Worm (Caenorhabditis elegans) whole organism, L1 larva: ENCODE data around the gene mca-1.
A peak's percentile ranks its signal among the peaks of the same experiment; 100 is the strongest.

Experiments
- C04F5.9 ChIP-seq: sonication (generic microtip); optimal IDR thresholded peaks from 2 replicates; lab custom pipeline; 2016; ENCODE audit warnings: missing genetic modification characterization, missing compliant biosample characterization
- C34B4.2 ChIP-seq: sonication (generic microtip); optimal IDR thresholded peaks from 2 replicates; lab custom pipeline; 2017; ENCODE audit warnings: mild to moderate bottlenecking, missing genetic modification characterization, missing compliant biosample characterization
- aha-1 ChIP-seq: fragments of 150-350 bp; optimal IDR thresholded peaks from 2 replicates; lab custom pipeline; 2014; ENCODE audit warnings: missing biosample characterization, missing genetic modification characterization
- ama-1 ChIP-seq: fragments of 150-350 bp; optimal IDR thresholded peaks from 2 replicates; lab custom pipeline; 2014
- blmp-1 ChIP-seq: fragments of 150-350 bp; optimal IDR thresholded peaks from 2 replicates; lab custom pipeline; 2014; ENCODE audit warnings: missing biosample characterization, missing genetic modification characterization
- ceh-63 ChIP-seq: fragments of 200-800 bp; sonication (Bioruptor generic); optimal IDR thresholded peaks from 2 replicates; lab custom pipeline; 2018; ENCODE audit warnings: mild to moderate bottlenecking, missing genetic modification characterization, missing compliant biosample characterization
- ceh-82 ChIP-seq, 3 experiments: fragments of 150-350 bp in 1 of 3; sonication (generic microtip) in 2 of 3; optimal IDR thresholded peaks; 2 replicates each; lab custom pipeline; 2014 to 2017; ENCODE audit warnings: missing biosample characterization in 3 of 3, missing genetic modification characterization in 3 of 3
- ces-1 ChIP-seq: fragments of 150-350 bp; optimal IDR thresholded peaks from 2 replicates; lab custom pipeline; 2014; ENCODE audit warnings: missing biosample characterization, missing genetic modification reagents, missing genetic modification characterization
- dsc-1 ChIP-seq: sonication (generic microtip); optimal IDR thresholded peaks from 2 replicates; lab custom pipeline; 2016; ENCODE audit warnings: mild to moderate bottlenecking, missing genetic modification characterization, missing compliant biosample characterization
- egl-13 ChIP-seq: sonication (generic microtip); optimal IDR thresholded peaks from 2 replicates; lab custom pipeline; 2016; ENCODE audit warnings: missing genotype, missing genetic modification reagents, missing genetic modification characterization, missing compliant biosample characterization
- elt-2 ChIP-seq: sonication (generic microtip); optimal IDR thresholded peaks from 2 replicates; lab custom pipeline; 2016; ENCODE audit warnings: missing genetic modification characterization, mild to moderate bottlenecking, inconsistent platforms, missing compliant biosample characterization, missing genetic modification reagents
- elt-3 ChIP-seq, 6 experiments: fragments of 150-350 bp in 1 of 6; sonication (generic microtip); optimal IDR thresholded peaks; 2 replicates each; lab custom pipeline; 2017 to 2018; ENCODE audit warnings: missing biosample characterization in 6 of 6, missing genetic modification characterization in 6 of 6, inconsistent platforms in 1 of 6
- fkh-10 ChIP-seq: sonication (generic microtip); optimal IDR thresholded peaks from 2 replicates; lab custom pipeline; 2017; ENCODE audit warnings: missing biosample characterization, missing genetic modification reagents, missing genetic modification characterization
- fkh-4 ChIP-seq: sonication (generic microtip); optimal IDR thresholded peaks from 2 replicates; lab custom pipeline; 2016; ENCODE audit warnings: missing compliant biosample characterization, missing genetic modification characterization, borderline replicate concordance
- fkh-8 ChIP-seq: sonication (generic microtip); optimal IDR thresholded peaks from 2 replicates; lab custom pipeline; 2016; ENCODE audit warnings: mild to moderate bottlenecking, missing genetic modification characterization, missing compliant biosample characterization
- grh-1 ChIP-seq: fragments of 200-800 bp; sonication (Bioruptor generic); IDR thresholded peaks from 2 replicates; pipeline ENCODE4 v1.3.6; 2022; ENCODE audit warnings: missing genetic modification reagents, missing genetic modification characterization, missing compliant biosample characterization
- hlh-4 ChIP-seq: sonication (generic microtip); optimal IDR thresholded peaks from 2 replicates; lab custom pipeline; 2016; ENCODE audit warnings: mild to moderate bottlenecking, missing genetic modification characterization, missing compliant biosample characterization
- irx-1 ChIP-seq: sonication (generic microtip); optimal IDR thresholded peaks from 2 replicates; lab custom pipeline; 2016; ENCODE audit warnings: missing genetic modification characterization, missing compliant biosample characterization
- isw-1 ChIP-seq: fragments of 200-800 bp; sonication (Bioruptor generic); IDR thresholded peaks from 2 replicates; pipeline ENCODE4 v1.3.6; 2022; ENCODE audit warnings: missing genetic modification characterization, missing compliant biosample characterization
- lin-14 ChIP-seq: fragments of 200-800 bp; sonication (Bioruptor generic); optimal IDR thresholded peaks from 2 replicates; lab custom pipeline; 2018; ENCODE audit warnings: mild to moderate bottlenecking, missing genetic modification characterization, moderate library complexity, missing compliant biosample characterization
- lin-39 ChIP-seq: fragments of 150-350 bp; optimal IDR thresholded peaks from 2 replicates; lab custom pipeline; 2014; ENCODE audit warnings: missing biosample characterization, missing genetic modification reagents, missing genetic modification characterization
- lsy-2 ChIP-seq, 2 experiments: fragments of 150-350 bp; optimal IDR thresholded peaks; 2 replicates each; lab custom pipeline; 2014; ENCODE audit warnings: missing biosample characterization in 2 of 2, missing genetic modification characterization in 2 of 2
- mab-9 ChIP-seq: fragments of 200-800 bp; sonication (Bioruptor generic); IDR thresholded peaks from 2 replicates; pipeline ENCODE4 v1.3.6; 2022; ENCODE audit warnings: missing genetic modification reagents, missing genetic modification characterization, missing compliant biosample characterization
- mdl-1 ChIP-seq, 2 experiments: fragments of 150-350 bp; optimal IDR thresholded peaks; 2 replicates each; lab custom pipeline; 2014 to 2017; ENCODE audit warnings: missing biosample characterization in 2 of 2, missing genetic modification characterization in 2 of 2, inconsistent platforms in 1 of 2
- mep-1 ChIP-seq: fragments of 150-350 bp; optimal IDR thresholded peaks from 2 replicates; lab custom pipeline; 2014; ENCODE audit warnings: missing biosample characterization, missing genetic modification characterization
- nhr-11 ChIP-seq: fragments of 150-350 bp; optimal IDR thresholded peaks from 2 replicates; lab custom pipeline; 2014; ENCODE audit warnings: missing biosample characterization, missing genetic modification characterization
- nhr-19 ChIP-seq: fragments of 200-800 bp; sonication (Bioruptor generic); conservative IDR thresholded peaks from 2 replicates; pipeline ENCODE4 v1.3.6; 2022; ENCODE audit warnings: missing genetic modification characterization, missing compliant biosample characterization
- nhr-20 ChIP-seq: sonication (generic microtip); optimal IDR thresholded peaks from 2 replicates; lab custom pipeline; 2016; ENCODE audit warnings: mild to moderate bottlenecking, missing genetic modification characterization, missing compliant biosample characterization
- nhr-47 ChIP-seq: sonication (generic microtip); optimal IDR thresholded peaks from 2 replicates; lab custom pipeline; 2016; ENCODE audit warnings: mild to moderate bottlenecking, missing genetic modification characterization, moderate library complexity, missing compliant biosample characterization
- nhr-71 ChIP-seq: sonication (generic microtip); optimal IDR thresholded peaks from 2 replicates; lab custom pipeline; 2016; ENCODE audit warnings: mild to moderate bottlenecking, missing genetic modification characterization, moderate library complexity, missing compliant biosample characterization
- nhr-76 ChIP-seq: sonication (generic microtip); optimal IDR thresholded peaks from 2 replicates; lab custom pipeline; 2017; ENCODE audit warnings: missing biosample characterization, missing genetic modification characterization
- nhr-85 ChIP-seq: sonication (generic microtip); peaks from one replicate; lab custom pipeline; 2016; ENCODE audit warnings: missing genetic modification characterization, inconsistent platforms, missing compliant biosample characterization
- pax-3 ChIP-seq: fragments of 200-800 bp; sonication (Bioruptor generic); optimal IDR thresholded peaks from 2 replicates; lab custom pipeline; 2018; ENCODE audit warnings: mild to moderate bottlenecking, missing genetic modification characterization, moderate library complexity, missing compliant biosample characterization
- skn-1 ChIP-seq: fragments of 150-350 bp; optimal IDR thresholded peaks from 2 replicates; lab custom pipeline; 2014; ENCODE audit warnings: missing biosample characterization, missing genetic modification characterization
- snpc-4 ChIP-seq: fragments of 150-350 bp; optimal IDR thresholded peaks from 2 replicates; lab custom pipeline; 2014; ENCODE audit warnings: missing biosample characterization, missing genetic modification characterization
- snu-23 ChIP-seq: sonication (generic microtip); optimal IDR thresholded peaks from 2 replicates; lab custom pipeline; 2016; ENCODE audit warnings: missing genetic modification characterization, missing compliant biosample characterization
- sox-4 ChIP-seq: sonication (generic microtip); optimal IDR thresholded peaks from 2 replicates; lab custom pipeline; 2016; ENCODE audit warnings: missing genetic modification characterization, missing compliant biosample characterization
- sptf-1 ChIP-seq: fragments of 150-350 bp; optimal IDR thresholded peaks from 2 replicates; lab custom pipeline; 2014; ENCODE audit warnings: missing biosample characterization, missing genetic modification characterization
- sup-37 ChIP-seq: fragments of 200-800 bp; sonication (Bioruptor generic); optimal IDR thresholded peaks from 2 replicates; lab custom pipeline; 2018; ENCODE audit warnings: mild to moderate bottlenecking, missing genetic modification characterization, missing compliant biosample characterization
- swsn-7 ChIP-seq: sonication (generic microtip); optimal IDR thresholded peaks from 2 replicates; lab custom pipeline; 2016; ENCODE audit warnings: missing genetic modification characterization, missing compliant biosample characterization
- tlp-1 ChIP-seq: fragments of 150-350 bp; optimal IDR thresholded peaks from 2 replicates; lab custom pipeline; 2014; ENCODE audit warnings: missing biosample characterization, missing genetic modification characterization
- unc-30 ChIP-seq: sonication (generic microtip); optimal IDR thresholded peaks from 2 replicates; lab custom pipeline; 2017; ENCODE audit warnings: missing biosample characterization, missing genetic modification characterization
- unc-86 ChIP-seq: sonication (generic microtip); optimal IDR thresholded peaks from 2 replicates; lab custom pipeline; 2016; ENCODE audit warnings: missing genetic modification characterization, missing compliant biosample characterization
- unc-98 ChIP-seq: fragments of 200-800 bp; sonication (Bioruptor generic); IDR thresholded peaks from 2 replicates; pipeline ENCODE4 v1.3.6; 2022; ENCODE audit warnings: missing genetic modification characterization, missing compliant biosample characterization
- vab-15 ChIP-seq: sonication (generic microtip); optimal IDR thresholded peaks from 2 replicates; lab custom pipeline; 2017; ENCODE audit warnings: missing genotype, mild to moderate bottlenecking, missing genetic modification characterization, missing compliant biosample characterization
- xbp-1 ChIP-seq: sonication (generic microtip); optimal IDR thresholded peaks from 2 replicates; lab custom pipeline; 2016; ENCODE audit warnings: missing genetic modification characterization, missing compliant biosample characterization
- ztf-4 ChIP-seq: fragments of 150-350 bp; optimal IDR thresholded peaks from 2 replicates; lab custom pipeline; 2014; ENCODE audit warnings: missing biosample characterization, missing genetic modification characterization

The mca-1 gene

ce11 chrIV:9673683-9674336, 39.1 kb upstream of the mca-1 start:
- TF ChIP-seq lin-39 (tag; lab: Kevin White, UChicago): no peak
- peak; percentile 87 for TF ChIP-seq nhr-20 (tag; lab: Kevin White, UChicago)
- peak; percentile 38 for TF ChIP-seq egl-13 (tag; lab: Kevin White, UChicago)
- TF ChIP-seq nhr-71 (tag; lab: Kevin White, UChicago): peak; percentile 60
- no peak for TF ChIP-seq lsy-2 (tag; optimal IDR thresholded peaks at IDR 0.05; lab: Kevin White, UChicago)
- TF ChIP-seq lin-14 (GFP tag; lab: Kevin White, UChicago): peak; percentile 53
- peak; percentile 34 for TF ChIP-seq sox-4 (tag; lab: Kevin White, UChicago)
- no peak for TF ChIP-seq skn-1
- no peak for TF ChIP-seq elt-3 (tag; optimal IDR thresholded peaks at IDR 0.05; lab: Kevin White, UChicago)
- TF ChIP-seq fkh-8: peak; percentile 86
- peak; percentile 82 for TF ChIP-seq nhr-85 (tag; lab: Kevin White, UChicago)
- peak; percentile 57 for TF ChIP-seq fkh-10 (GFP tag; lab: Kevin White, UChicago)
- peak; percentile 65 for TF ChIP-seq dsc-1
- TF ChIP-seq mep-1 (tag; lab: Kevin White, UChicago): no peak
- peak; percentile 42 for TF ChIP-seq nhr-47
- TF ChIP-seq unc-86 (tag; lab: Kevin White, UChicago): no peak

ce11 chrIV:9673206-9673605, 38.5 kb upstream of the mca-1 start:
- TF ChIP-seq lsy-2 (tag; optimal IDR thresholded peaks at IDR 0.05; lab: Kevin White, UChicago): no peak
- peak; percentile 30 for TF ChIP-seq blmp-1 (tag; lab: Kevin White, UChicago)
- no peak for TF ChIP-seq unc-30
- TF ChIP-seq nhr-85 (tag; lab: Kevin White, UChicago): peak; percentile 59

- TF ChIP-seq sox-4 (tag; lab: Kevin White, UChicago): no peak
- no peak for TF ChIP-seq nhr-11 (tag; lab: Kevin White, UChicago)
- TF ChIP-seq fkh-8: no peak
- no peak for TF ChIP-seq vab-15 (tag; lab: Kevin White, UChicago)
- peak; percentile 95 for TF ChIP-seq nhr-20 (tag; lab: Kevin White, UChicago)
- no peak for TF ChIP-seq sup-37 (GFP tag; lab: Kevin White, UChicago)
- TF ChIP-seq C34B4.2 (tag; lab: Kevin White, UChicago): no peak
- TF ChIP-seq ceh-63 (GFP tag; lab: Kevin White, UChicago): no peak
- TF ChIP-seq skn-1: no peak
- TF ChIP-seq C04F5.9 (tag; lab: Kevin White, UChicago): no peak
- peak; percentile 52 for TF ChIP-seq nhr-47
- no peak for TF ChIP-seq irx-1
- no peak for TF ChIP-seq fkh-10 (GFP tag; lab: Kevin White, UChicago)
- TF ChIP-seq isw-1 (GFP tag; lab: Robert Waterston, UW): no peak
- TF ChIP-seq tlp-1 (tag; lab: Kevin White, UChicago): no peak
- TF ChIP-seq pax-3 (tag; lab: Kevin White, UChicago): no peak
- TF ChIP-seq elt-2 (tag; lab: Kevin White, UChicago): no peak
- TF ChIP-seq unc-86 (tag; lab: Kevin White, UChicago): no peak
- TF ChIP-seq fkh-4 (tag; lab: Kevin White, UChicago): no peak
- TF ChIP-seq snpc-4: no peak
- no peak for TF ChIP-seq ces-1
- TF ChIP-seq hlh-4 (tag; lab: Kevin White, UChicago): no peak
- no peak for TF ChIP-seq sptf-1 (tag; lab: Kevin White, UChicago)
- peak; percentile 3 for TF ChIP-seq xbp-1 (tag; lab: Kevin White, UChicago)
- no peak for TF ChIP-seq aha-1
- peak in 2 of 6 experiments; percentile 80 for TF ChIP-seq elt-3 (tag; optimal IDR thresholded peaks at IDR 0.05; lab: Kevin White, UChicago)
- TF ChIP-seq nhr-76 (tag; lab: Kevin White, UChicago): no peak
- no peak for TF ChIP-seq unc-30
- peak in 1 of 2 experiments; percentile 41 for TF ChIP-seq mdl-1 (tag; optimal IDR thresholded peaks at IDR 0.05; lab: Kevin White, UChicago)
- TF ChIP-seq ama-1 (lab: Kevin White, UChicago): no peak
- TF ChIP-seq nhr-19: peak; percentile 21; the same call in 1 of the 2 replicates
- no peak for TF ChIP-seq ceh-82 (tag; optimal IDR thresholded peaks at IDR 0.05; lab: Kevin White, UChicago)
- TF ChIP-seq unc-98 (GFP tag; lab: Robert Waterston, UW): no peak
- no peak for TF ChIP-seq mab-9 (GFP tag; lab: Robert Waterston, UW)
- TF ChIP-seq snu-23 (GFP tag; lab: Kevin White, UChicago): peak; percentile 80
- peak; percentile 38; the same call in 1 of the 2 replicates for TF ChIP-seq grh-1
- TF ChIP-seq ztf-4 (tag; lab: Kevin White, UChicago): peak; percentile 18
- no peak for TF ChIP-seq swsn-7
Observed at ce11 chrIV:9672434-9672833, 37.7 kb upstream of the mca-1 start.
